Worm (Caenorhabditis elegans): ENCODE data around the gene K09E2.3.

ce11 chrX:8660319-8660718 is 12.6 kb upstream of the K09E2.3 start, which contains the start of gene rig-1:
- TF ChIP-seq ztf-29 (GFP tag; IDR thresholded peaks at IDR 0.05) (no peak), flt-1 (GFP tag; IDR thresholded peaks at IDR 0.05) (no peak), ref-1 (GFP tag; conservative IDR thresholded peaks at IDR 0.05) (no peak), T22C8.4 (GFP tag; IDR thresholded peaks at IDR 0.05) (no peak)
